Worm (Caenorhabditis elegans): ENCODE data around the gene nas-38.
A peak's percentile ranks its signal among the peaks of the same experiment; 100 is the strongest.

nas-38 gene

ce11 chrX:536365-536764 is 21.6 kb upstream of the nas-38 start:
- no peak for TF ChIP-seq T26A8.4 (GFP tag; IDR thresholded peaks at IDR 0.05)
- no peak for TF ChIP-seq tra-1 (GFP tag; IDR thresholded peaks at IDR 0.05)
- no peak for TF ChIP-seq F37D6.2 (tag; optimal IDR thresholded peaks at IDR 0.05)

ce11 chrX:538083-538482 is 19.9 kb upstream of the nas-38 start:
- no peak for TF ChIP-seq php-3 (GFP tag; IDR thresholded peaks at IDR 0.05)
- no peak for TF ChIP-seq nhr-77 (tag; optimal IDR thresholded peaks at IDR 0.05)
- TF ChIP-seq lsy-2 (tag; optimal IDR thresholded peaks at IDR 0.05) = no peak
- TF ChIP-seq ztf-11 (tag; optimal IDR thresholded peaks at IDR 0.05) = no peak
- TF ChIP-seq aha-1 (tag) = peak; percentile 20
- 0 out of 2 replicates have a peak, but pooled peaks have one; percentile 15 for TF ChIP-seq dmd-8 (GFP tag; IDR thresholded peaks at IDR 0.05)
- TF ChIP-seq snpc-1.2 (GFP tag; IDR thresholded peaks at IDR 0.05) = 0 out of 2 replicates have a peak, but pooled peaks have one; percentile 48
- TF ChIP-seq rbr-2 (tag; optimal IDR thresholded peaks at IDR 0.05) = no peak

DNA sequence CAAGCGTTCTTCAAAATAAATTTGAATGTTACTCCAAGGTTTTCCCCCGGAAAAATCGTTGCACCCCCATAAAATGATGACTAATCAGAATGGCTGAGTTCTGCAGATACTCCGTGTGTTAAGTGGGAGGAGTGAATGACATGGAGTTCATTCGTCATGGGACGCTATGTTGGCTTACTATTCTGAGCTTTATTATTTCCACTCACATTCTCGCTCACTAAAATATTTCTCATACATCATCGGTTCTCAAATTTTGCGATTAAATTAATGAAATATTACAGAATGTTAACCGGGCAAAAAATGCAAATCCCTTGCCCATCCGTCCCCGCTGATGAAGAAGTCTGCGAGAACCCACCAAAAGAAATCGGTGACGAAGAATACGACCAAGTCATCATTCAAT is 15.2 kb upstream of the nas-38 start, which contains the start of gene F28C10.1:
TSS of gene F28C10.1 (plus strand) at position 301 of the 400 bp plus-strand sequence.
- TF ChIP-seq php-3 (GFP tag; IDR thresholded peaks at IDR 0.05) (no peak), egl-27 (tag; optimal IDR thresholded peaks at IDR 0.05) (no peak), zip-2 (tag; optimal IDR thresholded peaks at IDR 0.05) (no peak), ZK546.5 (tag; optimal IDR thresholded peaks at IDR 0.05) (no peak), dpl-1 (GFP tag; optimal IDR thresholded peaks at IDR 0.05) (no peak), ceh-82 (tag; optimal IDR thresholded peaks at IDR 0.05) (no peak), pha-4 (GFP tag; IDR thresholded peaks at IDR 0.05) (no peak), pha-4 (tag; optimal IDR thresholded peaks at IDR 0.05) (no peak), arid-1 (GFP tag; conservative IDR thresholded peaks at IDR 0.05) (no peak), snpc-4 (tag; optimal IDR thresholded peaks at IDR 0.05) (no peak), lin-38 (GFP tag; IDR thresholded peaks at IDR 0.05) (no peak), unc-62 (GFP tag; optimal IDR thresholded peaks at IDR 0.05 in 1 of 2) (no peak), unc-62 (tag; optimal IDR thresholded peaks at IDR 0.05) (no peak), unc-130 (GFP tag; optimal IDR thresholded peaks at IDR 0.05) (no peak), F26F4.8 (GFP tag; conservative IDR thresholded peaks at IDR 0.05) (no peak), dmd-9 (GFP tag; IDR thresholded peaks at IDR 0.05) (no peak), nhr-11 (tag; optimal IDR thresholded peaks at IDR 0.05) (no peak)

DNA sequence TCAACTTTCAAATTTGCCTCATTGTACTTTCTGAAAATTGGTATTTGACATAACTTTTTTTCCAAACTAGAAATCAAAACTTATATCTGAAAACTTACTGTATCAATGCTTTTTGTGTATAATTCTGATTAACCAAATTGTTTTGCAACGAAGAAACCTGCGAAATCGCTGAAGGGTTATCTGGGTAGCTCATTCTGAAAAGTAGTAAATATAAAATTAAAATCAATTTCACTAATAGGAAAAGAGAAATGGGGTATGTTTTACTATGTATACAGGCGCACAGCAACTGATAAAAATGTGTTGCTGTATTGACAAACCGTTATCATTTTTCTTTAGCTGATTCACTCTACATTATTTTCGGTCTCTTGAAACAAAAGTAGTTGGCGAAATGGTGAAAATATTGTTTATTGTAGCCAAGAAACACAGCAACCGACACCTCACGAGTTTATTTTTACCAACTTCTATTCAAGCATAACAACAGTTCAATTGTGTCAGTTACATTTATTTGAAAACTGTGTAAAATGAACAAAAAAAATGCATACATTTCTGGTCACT is 6.7 kb upstream of the nas-38 start, which contains the start of gene F57C12.2:
TSS of gene F57C12.2 (minus strand) at position 218 of the 555 bp plus-strand sequence.
- peak in 1 of 2 experiments; percentile 18 for TF ChIP-seq daf-16 (GFP tag; optimal IDR thresholded peaks at IDR 0.05)
- TF ChIP-seq daf-16 (tag; optimal IDR thresholded peaks at IDR 0.05) = peak; percentile 98
- TF ChIP-seq lin-39 (tag; optimal IDR thresholded peaks at IDR 0.05) = no peak
- no peak for TF ChIP-seq nhr-6 (tag; optimal IDR thresholded peaks at IDR 0.05)
- TF ChIP-seq egl-27 (tag; optimal IDR thresholded peaks at IDR 0.05) = no peak
- TF ChIP-seq sdz-12 (GFP tag; optimal IDR thresholded peaks at IDR 0.05) = no peak
- no peak for TF ChIP-seq tra-1 (GFP tag; IDR thresholded peaks at IDR 0.05)
- TF ChIP-seq F49E8.2 (tag; optimal IDR thresholded peaks at IDR 0.05; ENCODE audit: borderline replicate concordance) = no peak
- TF ChIP-seq nhr-28 (tag; optimal IDR thresholded peaks at IDR 0.05) = peak; percentile 32
- TF ChIP-seq dmd-9 (GFP tag; IDR thresholded peaks at IDR 0.05) = no peak
- TF ChIP-seq zfp-2 (tag; optimal IDR thresholded peaks at IDR 0.05) = no peak
- no peak for TF ChIP-seq F26F4.8 (GFP tag; conservative IDR thresholded peaks at IDR 0.05)
- no peak for TF ChIP-seq gei-8 (GFP tag; optimal IDR thresholded peaks at IDR 0.05)
- TF ChIP-seq ceh-20 (GFP tag; IDR thresholded peaks at IDR 0.05) = no peak
- no peak for TF ChIP-seq dmd-6 (GFP tag; IDR thresholded peaks at IDR 0.05)
- TF ChIP-seq aha-1 (tag) = peak; percentile 95
- TF ChIP-seq hlh-11 (tag; optimal IDR thresholded peaks at IDR 0.05) = peak; percentile 27
- no peak for TF ChIP-seq daf-8 (GFP tag; IDR thresholded peaks at IDR 0.05)
- TF ChIP-seq daf-12 (tag; optimal IDR thresholded peaks at IDR 0.05) = no peak
- TF ChIP-seq pqm-1 (tag; optimal IDR thresholded peaks at IDR 0.05) = peak; percentile 68
- TF ChIP-seq mep-1 (tag; optimal IDR thresholded peaks at IDR 0.05) = no peak
- TF ChIP-seq nhr-42 (GFP tag; IDR thresholded peaks at IDR 0.05) = no peak
- TF ChIP-seq F10B5.3 (tag; optimal IDR thresholded peaks at IDR 0.05) = no peak
- no peak for TF ChIP-seq rbr-2 (tag; optimal IDR thresholded peaks at IDR 0.05)
- no peak for TF ChIP-seq Y5F2A.4 (GFP tag; optimal IDR thresholded peaks at IDR 0.05)
- no peak for TF ChIP-seq egl-43 (GFP tag; IDR thresholded peaks at IDR 0.05)

Measured in whole organism, L4 larva.